Worm (Caenorhabditis elegans) whole organism, L4 larva: ENCODE data around the gene F08F8.9.
A peak's percentile ranks its signal among the peaks of the same experiment; 100 is the strongest.

Experiments used
- D1046.2 ChIP-seq: fragments of 200-800 bp; sonication (Bioruptor generic); IDR thresholded peaks from 2 replicates; pipeline ENCODE4 v1.3.6; 2022; ENCODE audit warnings: missing genetic modification characterization, missing compliant biosample characterization
- F10B5.3 ChIP-seq: sonication (generic microtip); optimal IDR thresholded peaks from 2 replicates; lab custom pipeline; 2016; ENCODE audit warnings: mild to moderate bottlenecking, missing genetic modification characterization, missing compliant biosample characterization
- F49E8.2 ChIP-seq: sonication (generic microtip); optimal IDR thresholded peaks from 2 replicates; lab custom pipeline; 2016; ENCODE audit warnings: missing compliant biosample characterization, mild to moderate bottlenecking, missing genetic modification characterization, borderline replicate concordance
- T20F7.1 ChIP-seq: fragments of 200-800 bp; sonication (Bioruptor generic); optimal IDR thresholded peaks from 2 replicates; lab custom pipeline; 2018; ENCODE audit warnings: mild to moderate bottlenecking, missing genetic modification characterization, missing compliant biosample characterization
- Y5F2A.4 ChIP-seq: fragments of 200-800 bp; sonication (Bioruptor generic); optimal IDR thresholded peaks from 2 replicates; lab custom pipeline; 2018; ENCODE audit warnings: mild to moderate bottlenecking, missing genetic modification characterization, missing compliant biosample characterization
- aly-2 ChIP-seq: sonication (generic microtip); optimal IDR thresholded peaks from 2 replicates; lab custom pipeline; 2018; ENCODE audit warnings: missing biosample characterization, missing genetic modification characterization
- ama-1 ChIP-seq: fragments of 150-350 bp; optimal IDR thresholded peaks from 2 replicates; lab custom pipeline; 2014; ENCODE audit warnings: inconsistent platforms, mixed read lengths
- arid-1 ChIP-seq: fragments of 200-800 bp; sonication (Bioruptor generic); conservative IDR thresholded peaks from 2 replicates; pipeline ENCODE4 v1.3.6; 2022; ENCODE audit warnings: missing genetic modification reagents, missing genetic modification characterization, missing compliant biosample characterization
- attf-4 ChIP-seq: sonication (generic microtip); optimal IDR thresholded peaks from 3 replicates; lab custom pipeline; 2017; ENCODE audit warnings: missing biosample characterization, missing genetic modification characterization
- ceh-32 ChIP-seq: sonication (generic microtip); optimal IDR thresholded peaks from 2 replicates; lab custom pipeline; 2016; ENCODE audit warnings: mild to moderate bottlenecking, missing genetic modification characterization, missing compliant biosample characterization; ENCODE audit not compliant: poor library complexity
- ctbp-1 ChIP-seq: fragments of 200-800 bp; sonication (Bioruptor generic); IDR thresholded peaks from 2 replicates; pipeline ENCODE4 v1.3.6; 2022; ENCODE audit warnings: missing genetic modification reagents, missing genetic modification characterization, missing compliant biosample characterization
- daf-8 ChIP-seq: fragments of 200-800 bp; sonication (Bioruptor generic); IDR thresholded peaks from 2 replicates; pipeline ENCODE4 v1.3.6; 2022; ENCODE audit warnings: missing genetic modification characterization, missing compliant biosample characterization
- dmd-6 ChIP-seq: fragments of 200-800 bp; sonication (Bioruptor generic); IDR thresholded peaks from 2 replicates; pipeline ENCODE4 v1.3.6; 2022; ENCODE audit warnings: missing genetic modification reagents, missing genetic modification characterization, missing compliant biosample characterization
- dpl-1 ChIP-seq: fragments of 150-350 bp; optimal IDR thresholded peaks from 2 replicates; lab custom pipeline; 2014; ENCODE audit warnings: missing biosample characterization, missing genetic modification reagents, missing genetic modification characterization
- egl-27 ChIP-seq: sonication (generic microtip); optimal IDR thresholded peaks from 3 replicates; lab custom pipeline; 2017; ENCODE audit warnings: missing biosample characterization, missing genetic modification reagents, missing genetic modification characterization
- egl-43 ChIP-seq: fragments of 200-800 bp; sonication (Bioruptor generic); IDR thresholded peaks from 2 replicates; pipeline ENCODE4 v1.3.6; 2022; ENCODE audit warnings: missing genetic modification reagents, missing genetic modification characterization, missing compliant biosample characterization
- fkh-10 ChIP-seq: fragments of 150-350 bp; optimal IDR thresholded peaks from 2 replicates; lab custom pipeline; 2014; ENCODE audit warnings: missing biosample characterization, missing genetic modification reagents, missing genetic modification characterization
- gei-8 ChIP-seq: fragments of 200-800 bp; sonication (Bioruptor generic); optimal IDR thresholded peaks from 2 replicates; lab custom pipeline; 2018; ENCODE audit warnings: mild to moderate bottlenecking, missing genetic modification characterization, missing compliant biosample characterization
- hlh-11 ChIP-seq: fragments of 200-800 bp; sonication (Bioruptor generic); optimal IDR thresholded peaks from 2 replicates; lab custom pipeline; 2018; ENCODE audit warnings: mild to moderate bottlenecking, missing genetic modification characterization, missing compliant biosample characterization
- hmg-1.1 ChIP-seq: fragments of 200-800 bp; sonication (Bioruptor generic); IDR thresholded peaks from 2 replicates; pipeline ENCODE4 v1.3.6; 2022; ENCODE audit warnings: missing genetic modification reagents, missing genetic modification characterization, missing compliant biosample characterization
- jun-1 ChIP-seq: fragments of 150-350 bp; optimal IDR thresholded peaks from 2 replicates; lab custom pipeline; 2014; ENCODE audit warnings: missing biosample characterization, missing genetic modification reagents, missing genetic modification characterization
- lin-1 ChIP-seq: fragments of 200-800 bp; sonication (Bioruptor generic); IDR thresholded peaks from 2 replicates; pipeline ENCODE4 v1.3.6; 2022; ENCODE audit warnings: missing genetic modification reagents, missing genetic modification characterization, missing compliant biosample characterization
- lin-15B ChIP-seq: fragments of 150-350 bp; sonication (generic microtip); optimal IDR thresholded peaks from 3 replicates; lab custom pipeline; 2014; ENCODE audit warnings: missing biosample characterization, missing genetic modification characterization
- lin-29 ChIP-seq: fragments of 200-800 bp; sonication (Bioruptor generic); IDR thresholded peaks from 2 replicates; pipeline ENCODE4 v1.3.6; 2022; ENCODE audit warnings: missing genetic modification reagents, missing genetic modification characterization, missing compliant biosample characterization
- lin-38 ChIP-seq: fragments of 200-800 bp; sonication (Bioruptor generic); IDR thresholded peaks from 2 replicates; pipeline ENCODE4 v1.3.6; 2022; ENCODE audit warnings: missing genetic modification reagents, missing genetic modification characterization, missing compliant biosample characterization
- lir-3 ChIP-seq: sonication (generic microtip); optimal IDR thresholded peaks from 2 replicates; lab custom pipeline; 2016; ENCODE audit warnings: mild to moderate bottlenecking, missing genetic modification characterization, missing compliant biosample characterization
- mdl-1 ChIP-seq, 2 experiments: fragments of 150-350 bp in 1 of 2; sonication (generic microtip) in 1 of 2; optimal IDR thresholded peaks; 2 replicates each; lab custom pipeline; 2014 to 2017; ENCODE audit warnings: missing biosample characterization in 2 of 2, missing genetic modification characterization in 2 of 2
- mdt-29 ChIP-seq: fragments of 200-800 bp; sonication (Bioruptor generic); IDR thresholded peaks from 2 replicates; pipeline ENCODE4 v1.3.6; 2022; ENCODE audit warnings: missing genetic modification reagents, missing genetic modification characterization, missing compliant biosample characterization
- mes-2 ChIP-seq: sonication (generic microtip); optimal IDR thresholded peaks from 2 replicates; lab custom pipeline; 2016; ENCODE audit warnings: missing genotype, mild to moderate bottlenecking, missing genetic modification characterization, missing compliant biosample characterization; ENCODE audit not compliant: poor library complexity, severe bottlenecking
- mxl-2 ChIP-seq: fragments of 200-800 bp; sonication (Bioruptor generic); conservative IDR thresholded peaks from 2 replicates; pipeline ENCODE4 v1.3.6; 2022; ENCODE audit warnings: missing genetic modification reagents, missing genetic modification characterization, missing compliant biosample characterization
- mxl-3 ChIP-seq: fragments of 200-800 bp; sonication (Bioruptor generic); optimal IDR thresholded peaks from 2 replicates; lab custom pipeline; 2018; ENCODE audit warnings: mild to moderate bottlenecking, missing genetic modification characterization, missing compliant biosample characterization
- nhr-102 ChIP-seq: sonication (generic microtip); optimal IDR thresholded peaks from 2 replicates; lab custom pipeline; 2016; ENCODE audit warnings: mild to moderate bottlenecking, missing genetic modification characterization, moderate library complexity, missing compliant biosample characterization
- nhr-25 ChIP-seq: sonication (generic microtip); optimal IDR thresholded peaks from 2 replicates; lab custom pipeline; 2017; ENCODE audit warnings: missing genetic modification characterization, mild to moderate bottlenecking, missing compliant biosample characterization, antibody characterized with exemption, moderate library complexity, borderline replicate concordance; ENCODE audit not compliant: insufficient read depth
- nhr-48 ChIP-seq: sonication (generic microtip); optimal IDR thresholded peaks from 2 replicates; lab custom pipeline; 2016; ENCODE audit warnings: mild to moderate bottlenecking, missing genetic modification characterization, missing compliant biosample characterization
- nhr-6 ChIP-seq: fragments of 150-350 bp; optimal IDR thresholded peaks from 2 replicates; lab custom pipeline; 2014; ENCODE audit warnings: missing biosample characterization, missing genetic modification characterization
- nhr-76 ChIP-seq: fragments of 150-350 bp; optimal IDR thresholded peaks from 2 replicates; lab custom pipeline; 2014; ENCODE audit warnings: missing biosample characterization, missing genetic modification characterization
- nhr-77 ChIP-seq: fragments of 150-350 bp; optimal IDR thresholded peaks from 2 replicates; lab custom pipeline; 2014; ENCODE audit warnings: missing biosample characterization, missing genetic modification characterization
- pha-4 ChIP-seq, 2 experiments: fragments of 150-350 bp in 1 of 2; fragments of 200-800 bp in 1 of 2; sonication (Bioruptor generic) in 1 of 2; IDR thresholded peaks in 1 of 2; optimal IDR thresholded peaks in 1 of 2; 2 replicates each; pipeline versions ENCODE4 v1.3.6 to Lab custom; 2014 to 2022; ENCODE audit warnings: missing genetic modification characterization in 2 of 2, missing genetic modification reagents in 2 of 2, missing biosample characterization in 1 of 2, missing compliant biosample characterization in 1 of 2
- php-3 ChIP-seq: fragments of 200-800 bp; sonication (Bioruptor generic); IDR thresholded peaks from 2 replicates; pipeline ENCODE4 v1.3.6; 2022; ENCODE audit warnings: missing genetic modification reagents, missing genetic modification characterization, missing compliant biosample characterization
- saeg-2 ChIP-seq: fragments of 200-800 bp; sonication (Bioruptor generic); IDR thresholded peaks from 2 replicates; pipeline ENCODE4 v1.3.6; 2022; ENCODE audit warnings: missing genetic modification reagents, missing genetic modification characterization, missing compliant biosample characterization
- sdz-12 ChIP-seq: fragments of 200-800 bp; sonication (Bioruptor generic); optimal IDR thresholded peaks from 2 replicates; lab custom pipeline; 2018; ENCODE audit warnings: mild to moderate bottlenecking, missing genetic modification characterization, missing compliant biosample characterization
- snpc-1.2 ChIP-seq: fragments of 200-800 bp; sonication (Bioruptor generic); IDR thresholded peaks from 2 replicates; pipeline ENCODE4 v1.3.6; 2022; ENCODE audit warnings: missing genetic modification reagents, missing genetic modification characterization, missing compliant biosample characterization
- spr-1 ChIP-seq: sonication (generic microtip); optimal IDR thresholded peaks from 2 replicates; lab custom pipeline; 2016; ENCODE audit warnings: mild to moderate bottlenecking, missing genetic modification characterization, missing compliant biosample characterization
- spr-3 ChIP-seq: fragments of 200-800 bp; sonication (Bioruptor generic); optimal IDR thresholded peaks from 2 replicates; lab custom pipeline; 2018; ENCODE audit warnings: mild to moderate bottlenecking, missing genetic modification characterization, missing compliant biosample characterization
- tag-97 ChIP-seq: fragments of 200-800 bp; sonication (Bioruptor generic); IDR thresholded peaks from 2 replicates; pipeline ENCODE4 v1.3.6; 2022; ENCODE audit warnings: missing genetic modification characterization, missing compliant biosample characterization
- tra-1 ChIP-seq: fragments of 200-800 bp; sonication (Bioruptor generic); IDR thresholded peaks from 2 replicates; pipeline ENCODE4 v1.3.6; 2022; ENCODE audit warnings: missing genetic modification reagents, missing genetic modification characterization, missing compliant biosample characterization
- vab-7 ChIP-seq: fragments of 200-800 bp; sonication (Bioruptor generic); IDR thresholded peaks from 2 replicates; pipeline ENCODE4 v1.3.6; 2022; ENCODE audit warnings: missing genetic modification reagents, missing genetic modification characterization, missing compliant biosample characterization
- zfp-3 ChIP-seq: fragments of 200-800 bp; sonication (Bioruptor generic); conservative IDR thresholded peaks from 2 replicates; pipeline ENCODE4 v1.3.6; 2022; ENCODE audit warnings: missing genetic modification reagents, missing genetic modification characterization, missing compliant biosample characterization
- zip-11 ChIP-seq: fragments of 200-800 bp; sonication (Bioruptor generic); IDR thresholded peaks from 2 replicates; pipeline ENCODE4 v1.3.6; 2022; ENCODE audit warnings: missing genetic modification characterization, missing compliant biosample characterization
- ztf-11 ChIP-seq: fragments of 150-350 bp; optimal IDR thresholded peaks from 2 replicates; lab custom pipeline; 2014; ENCODE audit warnings: missing biosample characterization, missing genetic modification characterization

F08F8.9 gene

ce11 chrIII:7336214-7336613, 17.6 kb downstream of the F08F8.9 start, which contains the start of gene gsp-2 (continued):
- TF ChIP-seq ceh-32 (no peak), nhr-25 (tag; lab: Kevin White, UChicago) (peak; percentile 18), ztf-11 (tag; lab: Kevin White, UChicago) (no peak), lin-15B (tag; lab: Kevin White, UChicago) (no peak), D1046.2 (GFP tag; lab: Robert Waterston, UW) (no peak), mdt-29 (peak; percentile 68), arid-1 (peak; percentile 79), nhr-77 (tag; lab: Kevin White, UChicago) (peak; percentile 50), nhr-6 (tag; lab: Kevin White, UChicago) (peak; percentile 73), spr-3 (GFP tag; lab: Kevin White, UChicago) (no peak), daf-8 (no peak), hmg-1.1 (GFP tag; lab: Robert Waterston, UW) (peak; percentile 66), egl-43 (peak; percentile 19; the same call in 1 of the 2 replicates), attf-4 (tag; lab: Kevin White, UChicago) (no peak), snpc-1.2 (GFP tag; lab: Robert Waterston, UW) (0 out of 2 replicates have a peak, but pooled peaks have one; percentile 33), php-3 (no peak), vab-7 (no peak), lin-29 (no peak), jun-1 (tag; lab: Kevin White, UChicago) (no peak), lir-3 (no peak), aly-2 (tag; lab: Kevin White, UChicago) (no peak), nhr-48 (tag; lab: Kevin White, UChicago) (no peak), hlh-11 (tag; lab: Kevin White, UChicago) (peak; percentile 86), F10B5.3 (tag; lab: Kevin White, UChicago) (no peak), lin-1 (GFP tag; lab: Robert Waterston, UW) (peak; percentile 57; the same call in 1 of the 2 replicates), saeg-2 (GFP tag; lab: Robert Waterston, UW) (no peak), T20F7.1 (GFP tag; lab: Kevin White, UChicago) (peak; percentile 43), nhr-76 (tag; lab: Kevin White, UChicago) (no peak), mes-2 (tag; lab: Kevin White, UChicago) (peak; percentile 78), sdz-12 (GFP tag; lab: Kevin White, UChicago) (no peak), zip-11 (GFP tag; lab: Robert Waterston, UW) (no peak), lin-38 (GFP tag; lab: Robert Waterston, UW) (peak; percentile 86), mxl-3 (GFP tag; lab: Kevin White, UChicago) (peak; percentile 55), zfp-3 (GFP tag; lab: Robert Waterston, UW) (peak; percentile 73), tra-1 (GFP tag; lab: Robert Waterston, UW) (no peak), pha-4 (GFP tag; IDR thresholded peaks at IDR 0.05; lab: Robert Waterston, UW) (peak; percentile 22; the same call in 1 of the 2 replicates), pha-4 (tag; optimal IDR thresholded peaks at IDR 0.05; lab: Kevin White, UChicago) (no peak), ctbp-1 (no peak), gei-8 (GFP tag; lab: Kevin White, UChicago) (no peak), egl-27 (no peak), ama-1 (lab: Kevin White, UChicago) (peak; percentile 7), mxl-2 (GFP tag; lab: Robert Waterston, UW) (no peak), F49E8.2 (no peak), tag-97 (GFP tag; lab: Robert Waterston, UW) (no peak), nhr-102 (peak; percentile 20), dmd-6 (GFP tag; lab: Robert Waterston, UW) (peak; percentile 83), dpl-1 (GFP tag; lab: Kevin White, UChicago) (peak; percentile 64), fkh-10 (GFP tag; lab: Kevin White, UChicago) (no peak), Y5F2A.4 (no peak), spr-1 (tag; lab: Kevin White, UChicago) (no peak), mdl-1 (tag; optimal IDR thresholded peaks at IDR 0.05; lab: Kevin White, UChicago) (peak in 1 of 2 experiments; percentile 55)
